Worm (Caenorhabditis elegans) whole organism, L3 larva: Measurements from ENCODE around the gene srj-5.

Experiments used
- ZK546.5 ChIP-seq: sonication (generic microtip); optimal IDR thresholded peaks from 2 replicates; lab custom pipeline; 2017; ENCODE audit warnings: missing biosample characterization, missing genetic modification characterization
- aly-2 ChIP-seq: fragments of 150-350 bp; optimal IDR thresholded peaks from 2 replicates; lab custom pipeline; 2014; ENCODE audit warnings: missing biosample characterization, missing genetic modification characterization
- fkh-10 ChIP-seq: sonication (generic microtip); optimal IDR thresholded peaks from 2 replicates; lab custom pipeline; 2017; ENCODE audit warnings: missing biosample characterization, missing genetic modification reagents, missing genetic modification characterization
- lin-39 ChIP-seq: fragments of 150-350 bp; optimal IDR thresholded peaks from 2 replicates; lab custom pipeline; 2018; ENCODE audit warnings: missing biosample characterization, missing genetic modification reagents, missing genetic modification characterization
- nhr-11 ChIP-seq: fragments of 150-350 bp; optimal IDR thresholded peaks from 2 replicates; lab custom pipeline; 2014; ENCODE audit warnings: missing biosample characterization, missing genetic modification characterization
- nhr-12 ChIP-seq: fragments of 150-350 bp; optimal IDR thresholded peaks from 2 replicates; lab custom pipeline; 2014; ENCODE audit warnings: missing biosample characterization, missing genetic modification characterization
- nhr-237 ChIP-seq: fragments of 150-350 bp; optimal IDR thresholded peaks from 2 replicates; lab custom pipeline; 2014; ENCODE audit warnings: missing biosample characterization, missing genetic modification characterization
- nhr-76 ChIP-seq: fragments of 150-350 bp; sonication (generic microtip); optimal IDR thresholded peaks from 5 replicates; lab custom pipeline; 2014; ENCODE audit warnings: missing biosample characterization, missing genetic modification characterization
- skn-1 ChIP-seq: fragments of 150-350 bp; optimal IDR thresholded peaks from 2 replicates; lab custom pipeline; 2014; ENCODE audit warnings: missing biosample characterization, missing genetic modification characterization
- snpc-4 ChIP-seq: fragments of 150-350 bp; optimal IDR thresholded peaks from 2 replicates; lab custom pipeline; 2014; ENCODE audit warnings: missing biosample characterization, missing genetic modification characterization
- unc-62 ChIP-seq: fragments of 150-350 bp; sonication (generic microtip); optimal IDR thresholded peaks from 4 replicates; lab custom pipeline; 2014; ENCODE audit warnings: missing biosample characterization, missing genetic modification reagents, missing genetic modification characterization
- zag-1 ChIP-seq: fragments of 150-350 bp; optimal IDR thresholded peaks from 2 replicates; lab custom pipeline; 2014; ENCODE audit warnings: missing biosample characterization, missing genetic modification characterization

DNA sequence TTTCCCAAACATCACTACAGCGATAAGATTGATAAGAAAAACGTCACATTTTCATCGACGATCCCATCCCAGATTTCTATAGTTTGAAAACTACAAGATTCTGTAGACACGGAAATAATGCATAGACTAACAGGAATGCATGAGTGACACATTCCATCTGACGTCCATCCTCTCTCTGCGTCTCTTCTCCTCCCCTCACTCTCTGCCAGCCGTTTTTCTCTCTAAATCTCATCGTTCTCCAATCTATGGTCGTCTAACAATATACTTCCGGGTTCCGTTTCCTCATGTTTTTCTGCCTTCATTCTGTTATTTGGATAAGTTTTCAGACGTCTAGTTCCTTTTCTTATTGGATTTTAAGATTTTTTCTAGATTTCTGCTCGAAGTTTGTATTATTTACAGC is 33.8 kb downstream of the srj-5 start, which contains the start of gene F48G7.4:
- peak; percentile 58 for TF ChIP-seq nhr-11 (tag; lab: Kevin White, UChicago)
- peak; percentile 94 for TF ChIP-seq unc-62 (GFP tag; lab: Kevin White, UChicago)
- no peak for TF ChIP-seq skn-1 (tag; lab: Kevin White, UChicago)
- TF ChIP-seq nhr-12 (tag; lab: Kevin White, UChicago) = no peak
- peak; percentile 85 for TF ChIP-seq snpc-4
- TF ChIP-seq zag-1 (tag; lab: Kevin White, UChicago) = no peak
- TF ChIP-seq nhr-76 (tag; lab: Kevin White, UChicago) = no peak
- no peak for TF ChIP-seq nhr-237
- no peak for TF ChIP-seq fkh-10 (GFP tag; lab: Kevin White, UChicago)
- no peak for TF ChIP-seq aly-2 (tag; lab: Kevin White, UChicago)
- no peak for TF ChIP-seq ZK546.5
- peak; percentile 23 for TF ChIP-seq lin-39 (tag; lab: Kevin White, UChicago)
